Fruit fly (Drosophila melanogaster) whole organism: ENCODE results near the gene CG11350.

Experiments used
- CG8478 ChIP-seq: fragments of >200 bp; optimal IDR thresholded peaks from 2 replicates; lab custom pipeline; 2018; ENCODE audit warnings: inconsistent platforms
- EcR ChIP-seq, 2 experiments: fragments of >200 bp; optimal IDR thresholded peaks; 2 replicates each; lab custom pipeline; 2017; ENCODE audit warnings: missing biosample characterization in 2 of 2, missing genetic modification characterization in 2 of 2, missing genetic modification reagents in 2 of 2
- psq ChIP-seq: fragments of >200 bp; optimal IDR thresholded peaks from 2 replicates; lab custom pipeline; 2017

dm6 chr3L:4446273-4446672 lies 36.3 kb upstream of the CG11350 start, which contains the start of gene CG12607:
- TF ChIP-seq EcR (GFP tag; optimal IDR thresholded peaks at IDR 0.05; lab: Kevin White, UChicago) = no peak
- no peak for TF ChIP-seq CG8478 (lab: Kevin White, UChicago)
- TF ChIP-seq psq (lab: Kevin White, UChicago) = no peak
